Fruit fly (Drosophila melanogaster) whole organism, embryonic: ENCODE measurements around the gene Cyp313a1.

ENCODE experiments used
- Adf1 ChIP-seq: fragments of 200-800 bp; sonication (Bioruptor generic); IDR thresholded peaks from 2 replicates; pipeline ENCODE4 v1.3.6; 2022; ENCODE audit warnings: missing biosample characterization, missing genetic modification characterization
- Awh ChIP-seq: fragments of 200-800 bp; sonication (Bioruptor generic); IDR thresholded peaks from 2 replicates; pipeline ENCODE4, ENCODE4 v1.3.6; 2022; ENCODE audit warnings: missing biosample characterization, missing genetic modification characterization
- B-H2 ChIP-seq: fragments of 200-800 bp; sonication (Bioruptor generic); optimal IDR thresholded peaks from 2 replicates; lab custom pipeline; 2018; ENCODE audit warnings: missing biosample characterization, mild to moderate bottlenecking, missing genetic modification characterization
- CG10565 ChIP-seq: fragments of 200-800 bp; sonication (Bioruptor generic); optimal IDR thresholded peaks from 3 replicates; lab custom pipeline; 2016; ENCODE audit warnings: missing biosample characterization, mild to moderate bottlenecking, missing genetic modification characterization
- CG11085 ChIP-seq: fragments of 200-800 bp; sonication (Bioruptor generic); IDR thresholded peaks from 2 replicates; pipeline ENCODE4 v1.3.6; 2022; ENCODE audit warnings: missing biosample characterization, missing genetic modification characterization
- CG12219 ChIP-seq: fragments of 200-800 bp; sonication (Bioruptor generic); optimal IDR thresholded peaks from 3 replicates; lab custom pipeline; 2018; ENCODE audit warnings: missing biosample characterization, mild to moderate bottlenecking, missing genetic modification characterization
- CG12659 ChIP-seq: fragments of 200-800 bp; sonication (Bioruptor generic); optimal IDR thresholded peaks from 3 replicates; lab custom pipeline; 2017; ENCODE audit warnings: mild to moderate bottlenecking, missing biosample characterization, missing genetic modification reagents, missing genetic modification characterization
- CG13287 ChIP-seq: fragments of 200-800 bp; sonication (Bioruptor generic); IDR thresholded peaks from 2 replicates; pipeline ENCODE4 v1.3.6; 2022; ENCODE audit warnings: missing biosample characterization, missing genetic modification characterization; ENCODE audit not compliant: partially characterized antibody
- CG13775 ChIP-seq: fragments of 200-800 bp; sonication (Bioruptor generic); optimal IDR thresholded peaks from 3 replicates; lab custom pipeline; 2017; ENCODE audit warnings: missing biosample characterization, mild to moderate bottlenecking, missing genetic modification characterization
- CG15601 ChIP-seq: fragments of 200-800 bp; sonication (Bioruptor generic); optimal IDR thresholded peaks from 3 replicates; lab custom pipeline; 2019; ENCODE audit warnings: missing biosample characterization, mild to moderate bottlenecking, missing genetic modification characterization, moderate library complexity
- CG1832 ChIP-seq: fragments of 200-800 bp; sonication (Bioruptor generic); optimal IDR thresholded peaks from 2 replicates; lab custom pipeline; 2017; ENCODE audit warnings: missing biosample characterization, mild to moderate bottlenecking, missing genetic modification characterization, inconsistent platforms
- CG18619 ChIP-seq: fragments of 200-800 bp; sonication (Bioruptor generic); optimal IDR thresholded peaks from 3 replicates; lab custom pipeline; 2017; ENCODE audit warnings: missing biosample characterization, mild to moderate bottlenecking, missing genetic modification characterization
- CG18764 ChIP-seq: fragments of 200-800 bp; sonication (Bioruptor generic); optimal IDR thresholded peaks from 3 replicates; lab custom pipeline; 2016; ENCODE audit warnings: missing biosample characterization, missing genetic modification characterization
- CG2120 ChIP-seq: fragments of 200-800 bp; sonication (Bioruptor generic); optimal IDR thresholded peaks from 3 replicates; lab custom pipeline; 2016; ENCODE audit warnings: missing biosample characterization, missing genetic modification characterization
- CG2129 ChIP-seq: fragments of 200-800 bp; sonication (Bioruptor generic); IDR thresholded peaks from 2 replicates; pipeline ENCODE4 v1.3.6; 2022; ENCODE audit warnings: missing biosample characterization, missing genetic modification characterization; ENCODE audit not compliant: partially characterized antibody
- CG30020 ChIP-seq: fragments of 200-800 bp; optimal IDR thresholded peaks from 2 replicates; lab custom pipeline; 2019; ENCODE audit warnings: missing biosample characterization, mild to moderate bottlenecking, missing genetic modification characterization, moderate library complexity
- CG30431 ChIP-seq: fragments of 200-800 bp; sonication (Bioruptor generic); optimal IDR thresholded peaks from 2 replicates; lab custom pipeline; 2017; ENCODE audit warnings: missing biosample characterization, missing genetic modification characterization
- CG34224 ChIP-seq: fragments of 200-800 bp; sonication (Bioruptor generic); IDR thresholded peaks from 3 replicates; pipeline ENCODE4 v1.3.6; 2022; ENCODE audit warnings: missing biosample characterization, missing genetic modification characterization; ENCODE audit not compliant: partially characterized antibody
- CG4282 ChIP-seq: fragments of 200-800 bp; sonication (Bioruptor generic); optimal IDR thresholded peaks from 2 replicates; lab custom pipeline; 2016; ENCODE audit warnings: missing biosample characterization, missing genetic modification characterization
- CG4854 ChIP-seq: fragments of 200-800 bp; sonication (Bioruptor generic); optimal IDR thresholded peaks from 2 replicates; lab custom pipeline; 2016; ENCODE audit warnings: missing biosample characterization, missing genetic modification characterization, inconsistent platforms
- CG5245 ChIP-seq: fragments of 200-800 bp; sonication (Bioruptor generic); optimal IDR thresholded peaks from 3 replicates; lab custom pipeline; 2016; ENCODE audit warnings: missing biosample characterization, missing genetic modification characterization
- CG6654 ChIP-seq: fragments of 200-800 bp; sonication (Bioruptor generic); optimal IDR thresholded peaks from 2 replicates; lab custom pipeline; 2017; ENCODE audit warnings: missing biosample characterization, mild to moderate bottlenecking, missing genetic modification characterization
- CG6689 ChIP-seq: fragments of 200-800 bp; sonication (Bioruptor generic); IDR thresholded peaks from 2 replicates; pipeline ENCODE4 v1.3.6; 2022; ENCODE audit warnings: missing biosample characterization, missing genetic modification characterization
- CG7556 ChIP-seq: fragments of 200-800 bp; sonication (Bioruptor generic); optimal IDR thresholded peaks from 2 replicates; lab custom pipeline; 2017; ENCODE audit warnings: missing biosample characterization, mild to moderate bottlenecking, missing genetic modification characterization
- CG9876 ChIP-seq: fragments of 200-800 bp; sonication (Bioruptor generic); optimal IDR thresholded peaks from 2 replicates; lab custom pipeline; 2016; ENCODE audit warnings: missing biosample characterization, missing genetic modification characterization
- CkIIα-i1 ChIP-seq: fragments of 200-800 bp; sonication (Bioruptor generic); IDR thresholded peaks from 2 replicates; pipeline ENCODE4 v1.3.6; 2022; ENCODE audit warnings: missing biosample characterization, missing genetic modification characterization
- Doc3 ChIP-seq: fragments of 200-800 bp; sonication (Bioruptor generic); IDR thresholded peaks from 3 replicates; pipeline ENCODE4 v1.3.6; 2022; ENCODE audit warnings: missing biosample characterization, missing genetic modification characterization; ENCODE audit not compliant: partially characterized antibody
- Hand ChIP-seq: fragments of 200-800 bp; sonication (Bioruptor generic); optimal IDR thresholded peaks from 2 replicates; lab custom pipeline; 2017; ENCODE audit warnings: mild to moderate bottlenecking, missing biosample characterization, missing genetic modification reagents, missing genetic modification characterization
- Hsf ChIP-seq: fragments of 200-800 bp; sonication (Bioruptor generic); optimal IDR thresholded peaks from 3 replicates; lab custom pipeline; 2016; ENCODE audit warnings: missing biosample characterization, missing genetic modification characterization
- MTF-1 ChIP-seq: fragments of 200-800 bp; sonication (Bioruptor generic); optimal IDR thresholded peaks from 2 replicates; lab custom pipeline; 2018; ENCODE audit warnings: missing biosample characterization, mild to moderate bottlenecking, missing genetic modification characterization, borderline replicate concordance
- Poxn ChIP-seq: fragments of 200-800 bp; sonication (Bioruptor generic); IDR thresholded peaks from 2 replicates; pipeline ENCODE4 v1.3.6; 2022; ENCODE audit warnings: missing biosample characterization, missing genetic modification characterization
- Sox100B ChIP-seq: fragments of 200-800 bp; sonication (Bioruptor generic); optimal IDR thresholded peaks from 3 replicates; lab custom pipeline; 2018; ENCODE audit warnings: missing biosample characterization, mild to moderate bottlenecking, missing genetic modification characterization
- ab ChIP-seq: fragments of 200-800 bp; sonication (Bioruptor generic); optimal IDR thresholded peaks from 2 replicates; lab custom pipeline; 2016; ENCODE audit warnings: missing biosample characterization, missing genetic modification characterization
- al ChIP-seq: fragments of 200-800 bp; sonication (Bioruptor generic); IDR thresholded peaks from 2 replicates; pipeline ENCODE4 v1.3.6; 2022; ENCODE audit warnings: missing biosample characterization, missing genetic modification characterization
- aop ChIP-seq: fragments of 200-800 bp; sonication (Bioruptor generic); IDR thresholded peaks from 2 replicates; pipeline ENCODE4 v1.3.6; 2022; ENCODE audit warnings: missing biosample characterization, missing genetic modification characterization
- ap ChIP-seq: fragments of 200-800 bp; sonication (Bioruptor generic); IDR thresholded peaks from 2 replicates; pipeline ENCODE4 v1.3.6; 2022; ENCODE audit warnings: missing biosample characterization, missing genetic modification characterization
- esg ChIP-seq: fragments of 200-800 bp; sonication (Bioruptor generic); conservative IDR thresholded peaks from 2 replicates; pipeline ENCODE4 v1.3.6; 2022; ENCODE audit warnings: missing biosample characterization, missing genetic modification characterization
- exex ChIP-seq: fragments of 200-800 bp; sonication (Bioruptor generic); optimal IDR thresholded peaks from 4 replicates; lab custom pipeline; 2018; ENCODE audit warnings: missing biosample characterization, mild to moderate bottlenecking, missing genetic modification characterization, moderate library complexity
- gro ChIP-seq: fragments of 200-800 bp; sonication (Bioruptor generic); optimal IDR thresholded peaks from 2 replicates; lab custom pipeline; 2016; ENCODE audit warnings: missing biosample characterization, missing genetic modification characterization
- hth ChIP-seq: fragments of >200 bp; optimal IDR thresholded peaks from 2 replicates; lab custom pipeline; 2017; ENCODE audit warnings: inconsistent platforms
- ind ChIP-seq: fragments of 200-800 bp; sonication (Bioruptor generic); optimal IDR thresholded peaks from 3 replicates; lab custom pipeline; 2016; ENCODE audit warnings: missing biosample characterization, missing genetic modification characterization
- jigr1 ChIP-seq: fragments of 200-800 bp; sonication (Bioruptor generic); IDR thresholded peaks from 3 replicates; pipeline ENCODE4 v1.3.6; 2022; ENCODE audit warnings: missing biosample characterization, missing genetic modification characterization
- ken ChIP-seq: fragments of 200-800 bp; sonication (Bioruptor generic); IDR thresholded peaks from 3 replicates; pipeline ENCODE4 v1.3.6; 2022; ENCODE audit warnings: missing biosample characterization, missing genetic modification characterization
- kni ChIP-seq: fragments of 200-800 bp; sonication (Bioruptor generic); optimal IDR thresholded peaks from 3 replicates; lab custom pipeline; 2017; ENCODE audit warnings: mild to moderate bottlenecking, missing biosample characterization, missing genetic modification reagents, missing genetic modification characterization
- lov ChIP-seq, 2 experiments: fragments of 200-800 bp in 1 of 2; fragments of >200 bp in 1 of 2; sonication (Bioruptor generic) in 1 of 2; IDR thresholded peaks in 1 of 2; optimal IDR thresholded peaks in 1 of 2; 2 replicates in 1 of 2; 3 replicates in 1 of 2; pipeline versions ENCODE4 v1.3.6 to Lab custom; 2017 to 2022; ENCODE audit warnings: missing biosample characterization in 1 of 2, missing genetic modification characterization in 1 of 2
- nmo ChIP-seq: fragments of 200-800 bp; sonication (Bioruptor generic); optimal IDR thresholded peaks from 2 replicates; lab custom pipeline; 2018; ENCODE audit warnings: missing biosample characterization, mild to moderate bottlenecking, missing genetic modification characterization, moderate library complexity
- phol ChIP-seq: fragments of 200-800 bp; sonication (Bioruptor generic); optimal IDR thresholded peaks from 3 replicates; lab custom pipeline; 2018; ENCODE audit warnings: missing biosample characterization, mild to moderate bottlenecking, missing genetic modification characterization, moderate library complexity
- pnt ChIP-seq: fragments of 200-800 bp; sonication (Bioruptor generic); optimal IDR thresholded peaks from 3 replicates; lab custom pipeline; 2016; ENCODE audit warnings: missing biosample characterization, missing genetic modification characterization
- sr ChIP-seq: fragments of 200-800 bp; sonication (Bioruptor generic); IDR thresholded peaks from 3 replicates; pipeline ENCODE4 v1.3.6; 2022; ENCODE audit warnings: missing biosample characterization, missing genetic modification characterization
- ttk ChIP-seq: fragments of 200-800 bp; sonication (Bioruptor generic); IDR thresholded peaks from 2 replicates; pipeline ENCODE4 v2.1.2; 2022; ENCODE audit warnings: missing biosample characterization, missing genetic modification characterization

Gene Cyp313a1

DNA sequence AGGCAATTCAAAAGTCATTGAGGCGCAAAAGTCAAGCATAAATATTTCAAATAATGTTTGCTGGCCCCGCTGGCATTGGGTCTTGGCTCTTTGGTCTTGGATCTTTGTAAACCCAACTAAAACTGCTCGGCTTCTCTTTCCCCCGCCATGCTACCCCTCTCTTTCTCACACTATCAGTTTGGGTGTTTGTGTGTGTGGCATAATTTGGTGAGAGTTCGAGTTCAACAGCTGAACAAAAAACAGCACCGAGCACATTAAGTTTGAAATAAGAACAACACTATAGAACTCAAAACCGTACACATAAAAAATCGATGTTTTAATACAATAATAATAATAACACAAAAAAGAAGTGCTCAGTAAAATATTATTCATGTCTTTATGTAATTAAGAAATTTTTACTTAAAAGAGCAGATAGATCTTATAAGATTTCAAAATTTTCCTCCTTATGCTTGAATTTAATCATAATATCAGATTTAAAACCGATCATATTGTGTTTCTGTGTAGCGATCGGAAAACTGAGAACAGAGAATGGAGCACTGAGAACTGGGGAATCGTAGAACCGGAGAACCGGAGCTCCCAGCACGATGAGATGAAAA is 42.3 kb upstream of the Cyp313a1 start (continued):
- TF ChIP-seq ind (GFP tag; lab: Kevin White, UChicago) (peak; percentile 64), pnt (peak; percentile 9), CG30020 (peak; percentile 40), CG18764 (GFP tag; lab: Kevin White, UChicago) (peak; percentile 75), CG12659 (GFP tag; lab: Kevin White, UChicago) (peak; percentile 68), B-H2 (GFP tag; lab: Kevin White, UChicago) (no peak), CG11085 (GFP tag; lab: Robert Waterston, UW) (no peak; the same call in 1 of the 2 replicates), CG1832 (GFP tag; lab: Kevin White, UChicago) (no peak), CG7556 (GFP tag; lab: Kevin White, UChicago) (peak; percentile 92), nmo (GFP tag; lab: Kevin White, UChicago) (peak; percentile 90), CG12219 (peak; percentile 1), CG13287 (GFP tag; lab: Robert Waterston, UW) (no peak), CkIIα-i1 (no peak), CG2129 (GFP tag; lab: Robert Waterston, UW) (no peak), lov (optimal IDR thresholded peaks at IDR 0.05; lab: Kevin White, UChicago) (no peak), lov (GFP tag; IDR thresholded peaks at IDR 0.05; lab: Robert Waterston, UW) (no peak), ap (peak; percentile 71), CG9876 (GFP tag; lab: Kevin White, UChicago) (no peak), kni (peak; percentile 44), Awh (GFP tag; lab: Robert Waterston, UW) (peak; percentile 65; the same call in 1 of the 2 replicates), jigr1 (GFP tag; lab: Robert Waterston, UW) (no peak), ken (GFP tag; lab: Robert Waterston, UW) (no peak; the same call in 2 of the 3 replicates), CG18619 (GFP tag; lab: Kevin White, UChicago) (peak; percentile 58), CG6689 (GFP tag; lab: Robert Waterston, UW) (peak; percentile 89), CG4282 (no peak), hth (lab: Kevin White, UChicago) (no peak), aop (GFP tag; lab: Robert Waterston, UW) (no peak), al (GFP tag; lab: Robert Waterston, UW) (peak; percentile 79), Adf1 (GFP tag; lab: Robert Waterston, UW) (peak; percentile 72), ttk (GFP tag; lab: Robert Waterston, UW) (peak; percentile 75), CG4854 (peak; percentile 42), phol (tag; lab: Kevin White, UChicago) (peak; percentile 88), sr (GFP tag; lab: Robert Waterston, UW) (no peak), esg (GFP tag; lab: Robert Waterston, UW) (peak; percentile 72), CG34224 (GFP tag; lab: Robert Waterston, UW) (no peak), ab (GFP tag; lab: Kevin White, UChicago) (no peak), CG15601 (tag; lab: Kevin White, UChicago) (peak; percentile 88), CG30431 (GFP tag; lab: Kevin White, UChicago) (peak; percentile 22), MTF-1 (GFP tag; lab: Kevin White, UChicago) (no peak), CG2120 (GFP tag; lab: Kevin White, UChicago) (peak; percentile 75), CG5245 (GFP tag; lab: Kevin White, UChicago) (peak; percentile 52), Poxn (no peak), CG13775 (peak; percentile 77), Sox100B (GFP tag; lab: Kevin White, UChicago) (peak; percentile 76), gro (GFP tag; lab: Kevin White, UChicago) (no peak), Hsf (GFP tag; lab: Kevin White, UChicago) (peak; percentile 68), exex (tag; lab: Kevin White, UChicago) (peak; percentile 34), CG6654 (GFP tag; lab: Kevin White, UChicago) (peak; percentile 30), CG10565 (no peak), Hand (no peak), Doc3 (GFP tag; lab: Robert Waterston, UW) (no peak)
